Worm (Caenorhabditis elegans) whole organism, mixed stage, embryonic: ENCODE measurements around the gene lin-40.

Experiments used
- M03D4.4 ChIP-seq: sonication (generic microtip); optimal IDR thresholded peaks from 2 replicates; lab custom pipeline; 2017; ENCODE audit warnings: mild to moderate bottlenecking, missing genetic modification characterization, missing compliant biosample characterization
- blmp-1 ChIP-seq: fragments of 150-350 bp; optimal IDR thresholded peaks from 2 replicates; lab custom pipeline; 2014; ENCODE audit warnings: missing biosample characterization, missing genetic modification characterization
- ceh-39 ChIP-seq: fragments of 150-350 bp; optimal IDR thresholded peaks from 2 replicates; lab custom pipeline; 2014; ENCODE audit warnings: missing biosample characterization, missing genetic modification characterization
- ceh-43 ChIP-seq: fragments of 200-800 bp; sonication (Bioruptor generic); optimal IDR thresholded peaks from 2 replicates; lab custom pipeline; 2018; ENCODE audit warnings: mild to moderate bottlenecking, missing genetic modification characterization, moderate library complexity, missing compliant biosample characterization
- ceh-83 ChIP-seq: fragments of 200-800 bp; sonication (Bioruptor generic); optimal IDR thresholded peaks from 2 replicates; lab custom pipeline; 2018; ENCODE audit warnings: mild to moderate bottlenecking, missing genetic modification characterization, missing compliant biosample characterization
- ces-1 ChIP-seq: fragments of 150-350 bp; optimal IDR thresholded peaks from 2 replicates; lab custom pipeline; 2014; ENCODE audit warnings: missing biosample characterization, missing genetic modification reagents, missing genetic modification characterization
- drap-1 ChIP-seq: fragments of 200-800 bp; sonication (Bioruptor generic); optimal IDR thresholded peaks from 3 replicates; lab custom pipeline; 2018; ENCODE audit warnings: mild to moderate bottlenecking, missing genetic modification characterization, missing compliant biosample characterization
- elt-1 ChIP-seq: sonication (generic microtip); optimal IDR thresholded peaks from 2 replicates; lab custom pipeline; 2017; ENCODE audit warnings: missing genetic modification characterization, mild to moderate bottlenecking, missing compliant biosample characterization, antibody characterized with exemption, moderate library complexity, borderline replicate concordance; ENCODE audit not compliant: insufficient read depth
- elt-3 ChIP-seq: fragments of 150-350 bp; optimal IDR thresholded peaks from 2 replicates; lab custom pipeline; 2014; ENCODE audit warnings: missing biosample characterization, missing genetic modification characterization
- flh-1 ChIP-seq: fragments of 200-800 bp; sonication (Bioruptor generic); optimal IDR thresholded peaks from 2 replicates; lab custom pipeline; 2018; ENCODE audit warnings: mild to moderate bottlenecking, missing genetic modification characterization, moderate library complexity, missing compliant biosample characterization
- ham-2 ChIP-seq: fragments of 200-800 bp; sonication (Bioruptor generic); optimal IDR thresholded peaks from 2 replicates; lab custom pipeline; 2018; ENCODE audit warnings: mild to moderate bottlenecking, missing genetic modification characterization, missing compliant biosample characterization
- hlh-1 ChIP-seq: fragments of 150-350 bp; optimal IDR thresholded peaks from 2 replicates; lab custom pipeline; 2014; ENCODE audit warnings: missing biosample characterization, missing genetic modification reagents, missing genetic modification characterization
- lin-13 ChIP-seq: fragments of 150-350 bp; optimal IDR thresholded peaks from 2 replicates; lab custom pipeline; 2014; ENCODE audit warnings: missing biosample characterization, missing genetic modification characterization
- lin-32 ChIP-seq: fragments of 200-800 bp; sonication (Bioruptor generic); optimal IDR thresholded peaks from 2 replicates; lab custom pipeline; 2018; ENCODE audit warnings: mild to moderate bottlenecking, missing genetic modification characterization, missing compliant biosample characterization
- lsy-2 ChIP-seq: fragments of 150-350 bp; optimal IDR thresholded peaks from 2 replicates; lab custom pipeline; 2014; ENCODE audit warnings: missing biosample characterization, missing genetic modification characterization
- mab-5 ChIP-seq: fragments of 150-350 bp; optimal IDR thresholded peaks from 2 replicates; lab custom pipeline; 2014; ENCODE audit warnings: missing biosample characterization, missing genetic modification characterization
- mep-1 ChIP-seq: fragments of 150-350 bp; optimal IDR thresholded peaks from 2 replicates; lab custom pipeline; 2017; ENCODE audit warnings: missing biosample characterization, missing genetic modification reagents, missing genetic modification characterization, inconsistent platforms
- mls-2 ChIP-seq: sonication (generic microtip); optimal IDR thresholded peaks from 2 replicates; lab custom pipeline; 2016; ENCODE audit warnings: mild to moderate bottlenecking, missing genetic modification characterization, moderate library complexity, missing compliant biosample characterization
- nhr-12 ChIP-seq: fragments of 150-350 bp; optimal IDR thresholded peaks from 2 replicates; lab custom pipeline; 2014; ENCODE audit warnings: missing biosample characterization, missing genetic modification characterization
- nhr-2 ChIP-seq: fragments of 150-350 bp; optimal IDR thresholded peaks from 2 replicates; lab custom pipeline; 2014; ENCODE audit warnings: missing biosample characterization, missing genetic modification characterization
- nhr-28 ChIP-seq: fragments of 150-350 bp; optimal IDR thresholded peaks from 2 replicates; lab custom pipeline; 2014; ENCODE audit warnings: missing biosample characterization, missing genetic modification characterization
- nhr-76 ChIP-seq: sonication (generic microtip); optimal IDR thresholded peaks from 2 replicates; lab custom pipeline; 2017; ENCODE audit warnings: missing biosample characterization, missing genetic modification characterization
- pha-4 ChIP-seq: fragments of 150-350 bp; optimal IDR thresholded peaks from 2 replicates; lab custom pipeline; 2018; ENCODE audit warnings: missing biosample characterization, missing genetic modification reagents, missing genetic modification characterization
- sem-2 ChIP-seq: fragments of 200-800 bp; sonication (Bioruptor generic); optimal IDR thresholded peaks from 2 replicates; lab custom pipeline; 2018; ENCODE audit warnings: mild to moderate bottlenecking, missing genetic modification characterization, missing compliant biosample characterization
- sptf-1 ChIP-seq: sonication (generic microtip); optimal IDR thresholded peaks from 2 replicates; lab custom pipeline; 2017; ENCODE audit warnings: mild to moderate bottlenecking, missing genetic modification characterization, moderate library complexity, missing compliant biosample characterization
- tbx-8 ChIP-seq: fragments of 200-800 bp; sonication (Bioruptor generic); optimal IDR thresholded peaks from 2 replicates; lab custom pipeline; 2018; ENCODE audit warnings: mild to moderate bottlenecking, missing genetic modification characterization, moderate library complexity, missing compliant biosample characterization
- unc-120 ChIP-seq: sonication (generic microtip); optimal IDR thresholded peaks from 2 replicates; lab custom pipeline; 2017; ENCODE audit warnings: missing genetic modification characterization, missing compliant biosample characterization; ENCODE audit not compliant: poor library complexity, severe bottlenecking
- unc-39 ChIP-seq: fragments of 150-350 bp; optimal IDR thresholded peaks from 2 replicates; lab custom pipeline; 2014; ENCODE audit warnings: missing biosample characterization, missing genetic modification characterization
- unc-62 ChIP-seq: fragments of 150-350 bp; optimal IDR thresholded peaks from 2 replicates; lab custom pipeline; 2014; ENCODE audit warnings: missing biosample characterization, missing genetic modification reagents, missing genetic modification characterization
- zip-8 ChIP-seq: fragments of 150-350 bp; optimal IDR thresholded peaks from 2 replicates; lab custom pipeline; 2014; ENCODE audit warnings: missing biosample characterization, missing genetic modification characterization
- ztf-11 ChIP-seq: fragments of 150-350 bp; optimal IDR thresholded peaks from 2 replicates; lab custom pipeline; 2014; ENCODE audit warnings: missing biosample characterization, missing genetic modification characterization

lin-40 gene

ce11 chrV:3697071-3697470, 7.7 kb upstream of the lin-40 start:
- no peak for TF ChIP-seq ces-1

DNA sequence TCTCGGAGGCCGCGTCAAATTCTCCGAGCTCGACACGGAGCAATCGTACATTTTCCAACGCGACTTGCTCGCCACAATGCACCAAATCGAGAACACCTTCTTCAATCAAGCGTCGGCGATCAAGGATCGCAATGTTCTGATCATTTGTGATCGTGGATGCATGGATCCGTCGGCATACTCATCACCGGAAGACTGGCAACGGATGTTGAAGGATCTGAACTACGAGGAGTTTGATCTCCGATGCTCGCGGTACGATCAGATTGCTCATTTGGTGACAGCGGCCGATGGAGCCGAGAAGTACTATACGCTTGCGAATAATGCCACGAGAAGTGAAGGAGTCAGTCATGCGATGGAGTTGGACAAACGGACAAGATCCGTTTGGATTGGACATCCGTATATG, 6.3 kb upstream of the lin-40 start:
- TF ChIP-seq flh-1 (GFP tag; lab: Kevin White, UChicago) (no peak), sptf-1 (tag; lab: Kevin White, UChicago) (no peak), nhr-76 (tag; lab: Kevin White, UChicago) (no peak), elt-3 (tag; lab: Kevin White, UChicago) (no peak), unc-39 (no peak), blmp-1 (tag; lab: Kevin White, UChicago) (no peak)
- TF ChIP-seq, all 35 proteins: peak for 0

DNA sequence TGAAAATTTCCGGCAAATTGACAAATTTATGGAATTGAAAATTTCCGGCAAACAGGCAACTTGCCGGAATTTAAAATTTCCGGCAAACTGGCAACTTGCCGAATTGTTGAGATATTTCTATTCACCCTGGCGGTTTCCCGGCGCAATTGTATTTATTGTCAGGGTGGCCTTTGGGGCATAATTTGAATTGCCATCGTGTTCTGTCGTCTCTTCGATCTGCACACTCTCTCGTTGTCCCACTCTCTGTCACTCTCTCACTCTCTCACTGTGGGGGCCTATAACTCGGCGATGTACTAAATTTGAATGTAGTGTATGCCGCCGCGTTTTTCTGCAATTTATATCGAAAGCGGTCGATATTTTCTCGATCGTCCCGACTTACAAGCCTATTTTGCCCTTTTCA, 1.8 kb upstream of the lin-40 start:
- TF ChIP-seq flh-1 (GFP tag; lab: Kevin White, UChicago) (no peak), drap-1 (GFP tag; lab: Kevin White, UChicago) (no peak), lin-13 (no peak), pha-4 (tag; lab: Kevin White, UChicago) (peak; percentile 2)

DNA sequence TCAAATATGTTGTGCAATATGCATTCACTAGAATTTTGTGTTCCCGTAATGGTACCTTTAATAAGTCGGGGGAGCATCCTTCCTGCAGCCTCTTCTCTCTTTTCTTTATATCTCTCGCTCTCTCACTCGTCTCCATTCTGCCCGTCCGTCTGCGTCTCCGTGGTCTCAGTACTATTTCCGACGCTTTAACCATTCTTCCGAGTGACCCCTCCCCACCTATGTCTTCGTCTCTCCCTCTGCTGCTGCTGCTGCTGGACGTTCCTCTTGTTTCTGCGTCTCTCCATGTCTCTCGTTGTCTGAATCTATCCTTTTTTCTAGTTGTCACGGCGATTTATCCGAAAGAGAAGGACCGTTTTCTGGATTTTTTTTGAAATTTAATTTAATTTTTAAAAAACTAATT, 900 bp upstream of the lin-40 start:
- peak; percentile 11 for TF ChIP-seq hlh-1 (tag; lab: Kevin White, UChicago)
- no peak for TF ChIP-seq nhr-76 (tag; lab: Kevin White, UChicago)
- TF ChIP-seq sem-2 (GFP tag; lab: Kevin White, UChicago): no peak
- peak; percentile 69 for TF ChIP-seq ces-1
- TF ChIP-seq blmp-1 (tag; lab: Kevin White, UChicago): no peak
- TF ChIP-seq ceh-39: no peak
- no peak for TF ChIP-seq nhr-12 (tag; lab: Kevin White, UChicago)
- no peak for TF ChIP-seq mep-1 (tag; lab: Kevin White, UChicago)
- no peak for TF ChIP-seq mab-5 (tag; lab: Kevin White, UChicago)
- TF ChIP-seq ceh-83 (GFP tag; lab: Kevin White, UChicago): no peak
- TF ChIP-seq unc-62 (GFP tag; lab: Kevin White, UChicago): no peak
- no peak for TF ChIP-seq mls-2 (tag; lab: Kevin White, UChicago)
- TF ChIP-seq pha-4 (tag; lab: Kevin White, UChicago): no peak
- peak; percentile 70 for TF ChIP-seq unc-120 (tag; lab: Kevin White, UChicago)
- TF ChIP-seq ham-2: peak; percentile 7
- peak; percentile 8 for TF ChIP-seq nhr-2 (tag; lab: Kevin White, UChicago)
- TF ChIP-seq drap-1 (GFP tag; lab: Kevin White, UChicago): no peak
- no peak for TF ChIP-seq ceh-43 (GFP tag; lab: Kevin White, UChicago)
- no peak for TF ChIP-seq elt-1
- TF ChIP-seq ztf-11 (tag; lab: Kevin White, UChicago): peak; percentile 9

DNA sequence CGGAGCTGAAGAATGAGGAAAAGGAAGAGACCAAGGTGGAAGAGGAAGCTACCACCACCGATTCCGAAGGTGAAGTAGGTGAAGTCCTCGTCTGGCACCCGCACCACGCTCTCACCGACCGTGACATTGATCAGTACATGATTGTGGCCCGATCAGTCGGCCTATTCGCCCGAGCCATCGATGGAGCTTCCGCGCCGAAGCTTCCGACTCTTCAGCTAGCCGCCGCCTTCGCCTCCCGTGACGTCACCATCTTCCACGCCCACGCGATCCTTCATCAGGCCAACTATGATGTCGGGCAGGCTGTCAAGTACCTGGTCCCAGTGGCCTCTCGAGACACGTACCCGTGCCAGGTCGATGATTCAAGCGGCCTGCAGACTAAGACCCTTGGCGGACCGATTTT, 1.4 kb downstream of the lin-40 start:
- TF ChIP-seq lin-32 (GFP tag; lab: Kevin White, UChicago) (no peak), sptf-1 (tag; lab: Kevin White, UChicago) (no peak), ceh-39 (no peak), nhr-76 (tag; lab: Kevin White, UChicago) (no peak), drap-1 (GFP tag; lab: Kevin White, UChicago) (no peak), unc-39 (no peak), M03D4.4 (tag; lab: Kevin White, UChicago) (no peak), ham-2 (no peak), hlh-1 (tag; lab: Kevin White, UChicago) (no peak), mls-2 (tag; lab: Kevin White, UChicago) (no peak), elt-3 (tag; lab: Kevin White, UChicago) (no peak), ceh-43 (GFP tag; lab: Kevin White, UChicago) (no peak), lsy-2 (tag; lab: Kevin White, UChicago) (no peak)

DNA sequence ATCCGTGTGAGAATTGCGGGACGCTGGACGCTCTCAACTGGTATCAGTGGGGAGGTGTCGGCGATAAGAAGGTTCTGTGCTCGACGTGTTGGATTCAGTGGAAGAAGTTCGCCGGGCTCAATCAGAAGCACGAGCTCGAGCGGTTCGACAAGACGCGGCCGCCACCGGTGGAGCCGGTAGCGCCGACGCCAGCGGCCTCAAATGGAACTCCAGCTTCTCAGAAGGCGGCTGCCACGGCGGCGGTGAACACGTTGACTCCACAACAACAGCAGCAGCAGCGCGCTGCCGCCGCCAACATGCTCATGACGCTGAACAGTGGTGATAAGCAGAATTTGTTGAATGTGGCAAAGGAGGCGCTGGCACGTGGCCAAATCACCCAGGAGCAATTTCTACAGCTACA, 2.1 kb downstream of the lin-40 start:
- TF ChIP-seq sem-2 (GFP tag; lab: Kevin White, UChicago) (no peak), ceh-83 (GFP tag; lab: Kevin White, UChicago) (no peak), elt-3 (tag; lab: Kevin White, UChicago) (no peak), unc-62 (GFP tag; lab: Kevin White, UChicago) (no peak), lin-13 (no peak), sptf-1 (tag; lab: Kevin White, UChicago) (no peak), tbx-8 (GFP tag; lab: Kevin White, UChicago) (no peak), mls-2 (tag; lab: Kevin White, UChicago) (no peak), flh-1 (GFP tag; lab: Kevin White, UChicago) (no peak), lsy-2 (tag; lab: Kevin White, UChicago) (no peak), zip-8 (tag; lab: Kevin White, UChicago) (no peak), nhr-12 (tag; lab: Kevin White, UChicago) (no peak), pha-4 (tag; lab: Kevin White, UChicago) (no peak), nhr-28 (tag; lab: Kevin White, UChicago) (no peak), ces-1 (no peak)
